Worm (Caenorhabditis elegans): ENCODE measurements around the gene C35D6.4.

C35D6.4 gene

DNA sequence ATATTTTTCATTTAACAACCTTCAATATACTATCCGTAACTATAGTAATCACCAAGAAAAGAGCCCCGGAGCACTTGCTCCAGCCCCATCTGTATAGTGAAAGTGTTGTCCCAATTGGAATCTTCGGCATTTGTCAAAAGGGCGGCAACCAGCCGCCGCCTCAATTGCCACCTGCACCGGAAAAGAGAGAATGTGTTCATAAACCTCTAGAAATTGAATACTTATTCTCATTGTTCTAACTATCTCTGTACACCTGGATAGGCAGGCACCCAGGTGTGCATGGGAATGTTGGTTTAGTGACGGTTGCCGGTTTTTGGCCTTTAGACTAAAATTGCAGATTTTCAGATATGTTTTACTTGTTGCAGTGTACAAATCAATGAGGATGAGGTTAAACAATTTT, 27.2 kb downstream of the C35D6.4 start:
- TF ChIP-seq tbx-11 (GFP tag; IDR thresholded peaks at IDR 0.05) (no peak), ets-7 (tag; optimal IDR thresholded peaks at IDR 0.05) (no peak), ceh-13 (GFP tag; optimal IDR thresholded peaks at IDR 0.05) (no peak), hmg-4 (GFP tag; optimal IDR thresholded peaks at IDR 0.05) (no peak), B0310.2 (tag; optimal IDR thresholded peaks at IDR 0.05) (no peak), aly-1 (tag; optimal IDR thresholded peaks at IDR 0.05) (no peak), ama-1 (optimal IDR thresholded peaks at IDR 0.05) (no peak), sea-1 (GFP tag; conservative IDR thresholded peaks at IDR 0.05) (no peak), tra-4 (tag; optimal IDR thresholded peaks at IDR 0.05) (no peak)

DNA sequence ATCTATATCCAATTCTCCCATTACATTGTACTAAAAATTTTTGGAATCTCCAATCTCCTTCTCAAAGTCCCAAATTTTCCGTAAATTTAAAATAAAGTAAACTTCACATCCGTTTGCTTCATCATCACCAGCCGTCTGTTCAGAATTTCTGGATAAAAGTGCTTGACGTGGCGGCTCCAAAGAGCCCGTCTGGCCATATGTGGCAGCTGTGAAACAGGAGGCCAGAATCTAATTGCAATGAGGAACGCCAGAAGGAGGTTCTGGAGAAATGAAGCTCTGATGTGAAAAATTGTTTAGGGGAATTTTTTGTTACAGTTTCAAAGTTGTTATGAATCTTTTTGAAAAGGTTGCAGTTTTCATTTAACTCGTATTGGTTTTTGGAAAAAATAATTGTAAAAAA, 29.5 kb downstream of the C35D6.4 start:
- no peak for TF ChIP-seq sea-1 (GFP tag; conservative IDR thresholded peaks at IDR 0.05)
- no peak for TF ChIP-seq ets-7 (tag; optimal IDR thresholded peaks at IDR 0.05)
- TF ChIP-seq tbx-11 (GFP tag; IDR thresholded peaks at IDR 0.05): no peak
- no peak for TF ChIP-seq ama-1 (optimal IDR thresholded peaks at IDR 0.05)
- TF ChIP-seq scrt-1 (GFP tag; IDR thresholded peaks at IDR 0.05): no peak
- TF ChIP-seq pes-1 (GFP tag; IDR thresholded peaks at IDR 0.05): no peak
- TF ChIP-seq tbx-37 (GFP tag; conservative IDR thresholded peaks at IDR 0.05): no peak
- TF ChIP-seq F13C5.2 (tag; optimal IDR thresholded peaks at IDR 0.05): no peak
- no peak for TF ChIP-seq tra-4 (tag; optimal IDR thresholded peaks at IDR 0.05)
- TF ChIP-seq hmg-4 (GFP tag; optimal IDR thresholded peaks at IDR 0.05): no peak
- no peak for TF ChIP-seq hnd-1 (tag; optimal IDR thresholded peaks at IDR 0.05)

ce11 chrIV:16380937-16381336, 30.1 kb downstream of the C35D6.4 start:
- TF ChIP-seq tbx-37 (GFP tag; conservative IDR thresholded peaks at IDR 0.05) (no peak), scrt-1 (GFP tag; IDR thresholded peaks at IDR 0.05) (no peak), flt-1 (GFP tag; IDR thresholded peaks at IDR 0.05) (no peak), hmg-4 (GFP tag; optimal IDR thresholded peaks at IDR 0.05) (no peak)

DNA sequence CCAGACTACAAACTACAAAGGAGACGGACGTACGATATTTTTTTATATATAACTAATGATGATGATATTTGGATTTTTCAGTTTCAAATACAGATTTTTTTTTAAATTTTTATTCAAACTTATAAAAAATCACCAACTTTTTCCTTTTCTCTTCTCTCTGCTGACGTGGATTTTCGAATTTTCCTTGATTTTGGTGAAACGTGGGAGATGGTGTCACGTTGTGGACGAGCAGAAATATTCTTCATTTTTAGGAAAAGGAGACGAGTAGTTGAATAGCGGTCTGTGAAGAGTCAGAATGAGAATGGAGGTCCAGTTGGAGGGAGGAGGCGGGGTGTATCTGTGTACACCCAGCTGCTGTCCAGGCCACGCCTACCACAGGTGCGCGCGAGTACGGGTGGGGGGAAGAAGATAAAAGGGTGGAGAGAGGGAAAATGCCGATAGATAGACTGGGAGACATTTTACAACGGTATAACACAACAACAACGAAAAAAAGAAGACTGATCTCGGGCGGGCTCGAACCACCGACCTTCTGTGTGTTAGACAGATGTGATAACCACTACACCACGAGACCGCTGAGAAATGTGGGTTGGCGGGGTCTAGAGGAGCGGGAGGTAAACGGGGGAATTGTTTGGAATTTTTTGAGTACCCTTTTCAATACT, 31.3 kb downstream of the C35D6.4 start, which contains the start of gene Y7A9D.1:
Gene Y7A9D.1 (minus strand): TSS at position 283 of the 659 bp plus-strand sequence.
- TF ChIP-seq pes-1 (GFP tag; IDR thresholded peaks at IDR 0.05): peak; percentile 87
- peak; percentile 49 for TF ChIP-seq ets-7 (tag; optimal IDR thresholded peaks at IDR 0.05)
- peak; percentile 86 for TF ChIP-seq F13C5.2 (tag; optimal IDR thresholded peaks at IDR 0.05)
- peak; percentile 84 for TF ChIP-seq aly-1 (tag; optimal IDR thresholded peaks at IDR 0.05)
- TF ChIP-seq ceh-36 (tag; optimal IDR thresholded peaks at IDR 0.05): peak; percentile 41
- TF ChIP-seq ceh-13 (GFP tag; optimal IDR thresholded peaks at IDR 0.05): peak; percentile 47
- peak; percentile 59 for TF ChIP-seq tbx-11 (GFP tag; IDR thresholded peaks at IDR 0.05)
- TF ChIP-seq flt-1 (GFP tag; IDR thresholded peaks at IDR 0.05): peak; percentile 81
- peak; percentile 57 for TF ChIP-seq B0310.2 (tag; optimal IDR thresholded peaks at IDR 0.05)
- peak; percentile 68 for TF ChIP-seq ama-1 (optimal IDR thresholded peaks at IDR 0.05)
- no peak for TF ChIP-seq tra-4 (tag; optimal IDR thresholded peaks at IDR 0.05)
- TF ChIP-seq hnd-1 (tag; optimal IDR thresholded peaks at IDR 0.05): peak; percentile 17
- peak; percentile 79 for TF ChIP-seq tbx-37 (GFP tag; conservative IDR thresholded peaks at IDR 0.05)
- peak; percentile 77 for TF ChIP-seq sea-1 (GFP tag; conservative IDR thresholded peaks at IDR 0.05)
- TF ChIP-seq hmbx-1 (tag; optimal IDR thresholded peaks at IDR 0.05): peak; percentile 32
- TF ChIP-seq hmg-4 (GFP tag; optimal IDR thresholded peaks at IDR 0.05): peak; percentile 95
- peak; percentile 82 for TF ChIP-seq scrt-1 (GFP tag; IDR thresholded peaks at IDR 0.05)

DNA sequence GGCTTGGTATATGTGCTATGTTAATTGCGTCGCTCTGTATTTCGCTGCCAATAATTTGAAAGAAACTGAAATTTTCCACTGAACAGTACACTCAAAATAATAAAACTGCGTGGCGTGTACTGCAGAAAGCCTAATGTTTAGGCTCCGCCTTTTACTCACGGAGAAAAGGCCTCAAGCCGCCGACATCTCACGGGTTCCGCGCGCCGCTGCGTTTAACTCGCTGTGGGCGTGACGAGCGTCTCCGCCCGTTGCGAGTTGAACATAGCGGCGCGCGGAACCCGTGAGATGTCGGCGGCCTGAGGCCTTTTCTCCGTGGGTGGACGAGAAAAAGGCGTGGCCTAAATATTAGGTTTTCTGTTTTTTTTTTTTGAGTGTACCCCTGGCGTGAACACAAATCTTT, 33.9 kb downstream of the C35D6.4 start:
- TF ChIP-seq sea-1 (GFP tag; conservative IDR thresholded peaks at IDR 0.05) (no peak), tbx-37 (GFP tag; conservative IDR thresholded peaks at IDR 0.05) (no peak), tra-4 (tag; optimal IDR thresholded peaks at IDR 0.05) (no peak), ceh-13 (GFP tag; optimal IDR thresholded peaks at IDR 0.05) (no peak), B0310.2 (tag; optimal IDR thresholded peaks at IDR 0.05) (no peak), hmbx-1 (tag; optimal IDR thresholded peaks at IDR 0.05) (no peak), hnd-1 (tag; optimal IDR thresholded peaks at IDR 0.05) (no peak), pes-1 (GFP tag; IDR thresholded peaks at IDR 0.05) (no peak), ceh-36 (tag; optimal IDR thresholded peaks at IDR 0.05) (no peak), flt-1 (GFP tag; IDR thresholded peaks at IDR 0.05) (no peak), F13C5.2 (tag; optimal IDR thresholded peaks at IDR 0.05) (no peak), tbx-11 (GFP tag; IDR thresholded peaks at IDR 0.05) (no peak)

DNA sequence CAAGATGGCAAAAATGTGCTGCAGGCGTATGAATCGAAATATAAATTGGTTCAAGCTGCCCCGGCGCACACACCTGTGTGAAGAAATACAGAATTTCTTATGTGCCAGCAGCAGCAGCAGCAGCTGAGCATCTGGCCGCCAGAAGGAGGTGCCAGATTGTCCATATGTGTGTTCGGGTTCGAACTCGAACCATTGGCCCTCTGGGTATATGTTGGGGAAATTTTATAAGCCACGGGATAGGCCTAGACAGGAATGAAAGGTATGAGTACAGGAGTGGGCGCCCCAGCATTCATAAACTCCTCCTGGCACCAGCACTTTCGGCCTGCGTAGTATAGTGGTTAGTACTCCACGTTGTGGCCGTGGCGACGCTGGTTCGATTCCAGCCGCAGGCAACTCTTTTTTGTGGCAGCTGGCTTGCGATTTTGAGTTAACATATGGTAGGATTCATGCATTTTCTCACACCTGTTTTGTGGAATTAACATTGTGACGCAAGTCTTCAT, 37.4 kb downstream of the C35D6.4 start:
- TF ChIP-seq ama-1 (optimal IDR thresholded peaks at IDR 0.05) (no peak), aly-1 (tag; optimal IDR thresholded peaks at IDR 0.05) (peak; percentile 30), ceh-36 (tag; optimal IDR thresholded peaks at IDR 0.05) (peak; percentile 40), scrt-1 (GFP tag; IDR thresholded peaks at IDR 0.05) (peak; percentile 75), B0310.2 (tag; optimal IDR thresholded peaks at IDR 0.05) (peak; percentile 15), tbx-11 (GFP tag; IDR thresholded peaks at IDR 0.05) (peak; percentile 36; the same call in 1 of the 2 replicates), flt-1 (GFP tag; IDR thresholded peaks at IDR 0.05) (peak; percentile 56; the same call in 1 of the 2 replicates), hnd-1 (tag; optimal IDR thresholded peaks at IDR 0.05) (no peak), pes-1 (GFP tag; IDR thresholded peaks at IDR 0.05) (peak; percentile 71), hmg-4 (GFP tag; optimal IDR thresholded peaks at IDR 0.05) (peak; percentile 60), tbx-37 (GFP tag; conservative IDR thresholded peaks at IDR 0.05) (peak; percentile 55)

DNA sequence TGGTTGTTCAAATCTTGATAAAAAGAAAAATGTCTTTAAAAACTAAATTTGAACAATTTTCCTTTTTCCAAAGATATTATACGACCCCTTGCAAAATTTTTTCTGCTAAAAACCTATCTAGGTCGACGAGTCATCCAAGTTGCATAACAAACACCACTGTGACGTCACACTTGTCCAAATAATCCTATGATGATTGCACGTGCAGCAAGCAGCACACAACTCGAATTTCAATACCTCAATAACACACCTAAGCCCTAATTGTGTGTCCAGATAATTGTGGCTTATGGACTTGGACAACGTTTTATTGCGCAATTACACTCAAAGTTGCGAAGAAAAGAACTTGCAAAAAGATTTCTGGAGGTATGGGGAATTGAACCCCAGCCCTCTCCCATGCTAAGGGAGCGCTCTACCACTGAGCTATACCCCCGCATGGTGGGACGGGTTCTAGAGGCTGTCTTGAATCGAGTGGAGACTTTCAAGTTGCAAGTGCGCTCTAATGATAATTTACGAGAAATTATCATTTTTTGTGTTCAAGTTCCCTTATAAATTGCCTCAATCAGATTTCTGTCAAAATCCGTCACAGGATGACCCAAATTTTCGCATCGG, 38.2 kb downstream of the C35D6.4 start:
- TF ChIP-seq aly-1 (tag; optimal IDR thresholded peaks at IDR 0.05) (no peak), B0310.2 (tag; optimal IDR thresholded peaks at IDR 0.05) (no peak), hnd-1 (tag; optimal IDR thresholded peaks at IDR 0.05) (peak; percentile 30), ceh-36 (tag; optimal IDR thresholded peaks at IDR 0.05) (peak; percentile 60), tra-4 (tag; optimal IDR thresholded peaks at IDR 0.05) (no peak), ceh-13 (GFP tag; optimal IDR thresholded peaks at IDR 0.05) (peak; percentile 19), pes-1 (GFP tag; IDR thresholded peaks at IDR 0.05) (peak; percentile 85), flt-1 (GFP tag; IDR thresholded peaks at IDR 0.05) (peak; percentile 62), scrt-1 (GFP tag; IDR thresholded peaks at IDR 0.05) (peak; percentile 69), sea-1 (GFP tag; conservative IDR thresholded peaks at IDR 0.05) (peak; percentile 81; the same call in 1 of the 2 replicates), ets-7 (tag; optimal IDR thresholded peaks at IDR 0.05) (no peak), F13C5.2 (tag; optimal IDR thresholded peaks at IDR 0.05) (no peak), hmg-4 (GFP tag; optimal IDR thresholded peaks at IDR 0.05) (peak; percentile 66), hmbx-1 (tag; optimal IDR thresholded peaks at IDR 0.05) (no peak), tbx-37 (GFP tag; conservative IDR thresholded peaks at IDR 0.05) (0 out of 2 replicates have a peak, but pooled peaks have one; percentile 26), tbx-11 (GFP tag; IDR thresholded peaks at IDR 0.05) (0 out of 2 replicates have a peak, but pooled peaks have one; percentile 58), ama-1 (optimal IDR thresholded peaks at IDR 0.05) (no peak)
